Worm (Caenorhabditis elegans): ENCODE results near the gene rpb-11.

The rpb-11 gene

ce11 chrII:14060439-14060838, 554 bp downstream of the rpb-11 start, which contains the start of gene W01G7.4:
Gene W01G7.4 (plus strand): TSS chrII:14060739.
- TF ChIP-seq ceh-16 (tag; optimal IDR thresholded peaks at IDR 0.05) (no peak), fkh-2 (tag; optimal IDR thresholded peaks at IDR 0.05) (no peak), pha-4 (tag; optimal IDR thresholded peaks at IDR 0.05) (no peak), ZK546.5 (tag; optimal IDR thresholded peaks at IDR 0.05) (no peak), fos-1 (tag; optimal IDR thresholded peaks at IDR 0.05) (no peak), unc-39 (tag; optimal IDR thresholded peaks at IDR 0.05) (no peak), egl-27 (tag; optimal IDR thresholded peaks at IDR 0.05) (no peak), nhr-12 (tag; optimal IDR thresholded peaks at IDR 0.05) (no peak), snpc-4 (tag; optimal IDR thresholded peaks at IDR 0.05) (no peak), elt-1 (tag; optimal IDR thresholded peaks at IDR 0.05) (no peak), nhr-237 (tag; optimal IDR thresholded peaks at IDR 0.05) (no peak), ceh-9 (tag; optimal IDR thresholded peaks at IDR 0.05) (no peak), pqm-1 (tag; optimal IDR thresholded peaks at IDR 0.05) (no peak), skn-1 (tag; optimal IDR thresholded peaks at IDR 0.05) (no peak), elt-2 (tag; optimal IDR thresholded peaks at IDR 0.05) (no peak), tbx-2 (tag; optimal IDR thresholded peaks at IDR 0.05) (no peak), ceh-82 (tag; optimal IDR thresholded peaks at IDR 0.05) (no peak), nhr-43 (tag; optimal IDR thresholded peaks at IDR 0.05; ENCODE audit: poor library complexity, severe bottlenecking) (no peak)

- TF ChIP-seq nhr-43 (tag; optimal IDR thresholded peaks at IDR 0.05; ENCODE audit: poor library complexity, severe bottlenecking) (no peak), lin-15B (tag; optimal IDR thresholded peaks at IDR 0.05) (no peak), egl-5 (tag; optimal IDR thresholded peaks at IDR 0.05) (no peak), elt-2 (tag; optimal IDR thresholded peaks at IDR 0.05) (no peak), nhr-11 (tag; optimal IDR thresholded peaks at IDR 0.05) (no peak), tbx-2 (tag; optimal IDR thresholded peaks at IDR 0.05) (no peak), pha-4 (tag; optimal IDR thresholded peaks at IDR 0.05) (no peak), nhr-76 (tag; optimal IDR thresholded peaks at IDR 0.05) (no peak), nfya-1 (tag; optimal IDR thresholded peaks at IDR 0.05; ENCODE audit: insufficient read depth) (no peak), ztf-11 (tag; optimal IDR thresholded peaks at IDR 0.05) (no peak), lin-39 (tag; optimal IDR thresholded peaks at IDR 0.05) (no peak), nhr-77 (tag; optimal IDR thresholded peaks at IDR 0.05) (no peak), ceh-16 (tag; optimal IDR thresholded peaks at IDR 0.05) (no peak), fos-1 (tag; optimal IDR thresholded peaks at IDR 0.05) (no peak), mml-1 (tag; optimal IDR thresholded peaks at IDR 0.05) (no peak), daf-12 (tag; optimal IDR thresholded peaks at IDR 0.05) (no peak), lsy-12 (tag; optimal IDR thresholded peaks at IDR 0.05) (no peak), snpc-4 (tag; optimal IDR thresholded peaks at IDR 0.05) (no peak), eor-1 (tag; optimal IDR thresholded peaks at IDR 0.05) (no peak), ama-1 (optimal IDR thresholded peaks at IDR 0.05) (no peak)
Observed at ce11 chrII:14060885-14061284, 1.0 kb downstream of the rpb-11 start.

- no peak for TF ChIP-seq nhr-12 (tag; optimal IDR thresholded peaks at IDR 0.05)
- TF ChIP-seq tbx-2 (tag; optimal IDR thresholded peaks at IDR 0.05) = peak; percentile 2
- no peak for TF ChIP-seq nhr-76 (tag; optimal IDR thresholded peaks at IDR 0.05)
- no peak for TF ChIP-seq nhr-67 (tag; optimal IDR thresholded peaks at IDR 0.05)
- TF ChIP-seq egl-27 (tag; optimal IDR thresholded peaks at IDR 0.05) = no peak
- TF ChIP-seq zag-1 (tag; optimal IDR thresholded peaks at IDR 0.05) = no peak
- TF ChIP-seq fkh-10 (GFP tag; optimal IDR thresholded peaks at IDR 0.05) = no peak
- TF ChIP-seq eor-1 (tag; optimal IDR thresholded peaks at IDR 0.05) = no peak
- TF ChIP-seq mdl-1 (tag; optimal IDR thresholded peaks at IDR 0.05) = no peak
- no peak for TF ChIP-seq daf-12 (tag; optimal IDR thresholded peaks at IDR 0.05)
- no peak for TF ChIP-seq fos-1 (tag; optimal IDR thresholded peaks at IDR 0.05)
- no peak for TF ChIP-seq aly-2 (tag; optimal IDR thresholded peaks at IDR 0.05)
- peak; percentile 81 for TF ChIP-seq snpc-4 (tag; optimal IDR thresholded peaks at IDR 0.05)
- TF ChIP-seq R02D3.7 (tag; optimal IDR thresholded peaks at IDR 0.05) = peak; percentile 27
- TF ChIP-seq nhr-237 (tag; optimal IDR thresholded peaks at IDR 0.05) = no peak
- TF ChIP-seq pha-4 (tag; optimal IDR thresholded peaks at IDR 0.05) = peak; percentile 67
- TF ChIP-seq ZK546.5 (tag; optimal IDR thresholded peaks at IDR 0.05) = no peak
- peak; percentile 15 for TF ChIP-seq nhr-11 (tag; optimal IDR thresholded peaks at IDR 0.05)
- TF ChIP-seq jun-1 (tag; optimal IDR thresholded peaks at IDR 0.05) = peak; percentile 34
- peak; percentile 47 for TF ChIP-seq elt-2 (tag; optimal IDR thresholded peaks at IDR 0.05)
- TF ChIP-seq unc-62 (GFP tag; optimal IDR thresholded peaks at IDR 0.05) = no peak
- no peak for TF ChIP-seq nhr-43 (tag; optimal IDR thresholded peaks at IDR 0.05; ENCODE audit: poor library complexity, severe bottlenecking)
- no peak for TF ChIP-seq ceh-16 (tag; optimal IDR thresholded peaks at IDR 0.05)
- TF ChIP-seq ama-1 (optimal IDR thresholded peaks at IDR 0.05) = no peak
- peak; percentile 24 for TF ChIP-seq ceh-28 (tag; optimal IDR thresholded peaks at IDR 0.05)
- peak; percentile 54 for TF ChIP-seq nhr-23 (tag; optimal IDR thresholded peaks at IDR 0.05)
- TF ChIP-seq lsy-12 (tag; optimal IDR thresholded peaks at IDR 0.05) = peak; percentile 76
- TF ChIP-seq sea-2 (GFP tag; optimal IDR thresholded peaks at IDR 0.05) = no peak
- no peak for TF ChIP-seq ceh-9 (tag; optimal IDR thresholded peaks at IDR 0.05)
- TF ChIP-seq ztf-4 (tag; optimal IDR thresholded peaks at IDR 0.05) = no peak
- TF ChIP-seq elt-1 (tag; optimal IDR thresholded peaks at IDR 0.05) = no peak
- no peak for TF ChIP-seq nhr-28 (tag; optimal IDR thresholded peaks at IDR 0.05)
- TF ChIP-seq ztf-11 (tag; optimal IDR thresholded peaks at IDR 0.05) = no peak
- no peak for TF ChIP-seq elt-3 (tag; optimal IDR thresholded peaks at IDR 0.05)
- no peak for TF ChIP-seq skn-1 (tag; optimal IDR thresholded peaks at IDR 0.05)
- no peak for TF ChIP-seq ceh-82 (tag; optimal IDR thresholded peaks at IDR 0.05)
- no peak for TF ChIP-seq unc-39 (tag; optimal IDR thresholded peaks at IDR 0.05)
- TF ChIP-seq fkh-2 (tag; optimal IDR thresholded peaks at IDR 0.05) = no peak
- TF ChIP-seq nfya-1 (tag; optimal IDR thresholded peaks at IDR 0.05; ENCODE audit: insufficient read depth) = peak; percentile 63
- peak; percentile 30 for TF ChIP-seq hmg-11 (tag; optimal IDR thresholded peaks at IDR 0.05)
Observed at ce11 chrII:14063044-14063500, 3.2 kb downstream of the rpb-11 start, which contains the start of gene lem-2. Gene lem-2 (plus strand): TSS chrII:14063450.

All from whole organism, L3 larva.